Worm (Caenorhabditis elegans): ENCODE measurements around the gene C44C10.15.

Gene C44C10.15

DNA sequence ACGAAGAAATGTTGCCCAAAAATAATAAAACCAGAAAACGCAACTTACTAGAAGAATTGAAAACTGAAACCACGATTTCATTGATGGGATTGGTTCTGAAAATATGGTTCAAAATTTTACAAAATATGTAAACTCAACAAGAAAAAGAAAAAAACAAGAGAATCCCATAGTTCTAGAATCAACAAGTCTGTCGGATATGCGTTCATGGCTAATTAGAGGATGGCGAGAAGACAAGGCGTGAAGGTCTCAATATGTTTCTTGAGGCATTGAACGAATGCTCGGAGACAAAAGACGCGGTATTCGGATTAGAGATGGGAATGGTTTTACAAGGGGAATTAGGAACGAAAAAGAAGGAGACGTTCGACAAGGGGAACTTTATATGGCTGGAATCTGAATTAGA lies 49.4 kb downstream of the C44C10.15 start, which contains the start of gene cutl-11:
cutl-11 (minus strand) TSS at position 101 of the 400 bp plus-strand sequence.
- TF ChIP-seq ceh-24 (tag; optimal IDR thresholded peaks at IDR 0.05) (no peak), tbx-7 (tag; optimal IDR thresholded peaks at IDR 0.05) (no peak), ref-2 (tag; optimal IDR thresholded peaks at IDR 0.05) (no peak), pqm-1 (tag; optimal IDR thresholded peaks at IDR 0.05) (no peak), pag-3 (tag; optimal IDR thresholded peaks at IDR 0.05; ENCODE audit: borderline replicate concordance) (no peak), F13H6.1 (tag; optimal IDR thresholded peaks at IDR 0.05) (no peak), sox-2 (GFP tag; IDR thresholded peaks at IDR 0.05) (no peak), ceh-34 (tag; optimal IDR thresholded peaks at IDR 0.05) (no peak), T23F11.4 (GFP tag; optimal IDR thresholded peaks at IDR 0.05) (no peak), lin-11 (tag; optimal IDR thresholded peaks at IDR 0.05) (no peak), hlh-8 (tag; optimal IDR thresholded peaks at IDR 0.05) (no peak)

Data from whole organism, late embryonic.